Worm (Caenorhabditis elegans) whole organism, early embryonic: ENCODE data around the gene F14D2.8.

ENCODE experiments used
- B0310.2 ChIP-seq: sonication (generic microtip); optimal IDR thresholded peaks from 2 replicates; lab custom pipeline; 2016; ENCODE audit warnings: mild to moderate bottlenecking, missing genetic modification characterization, missing compliant biosample characterization
- F13C5.2 ChIP-seq: sonication (generic microtip); optimal IDR thresholded peaks from 2 replicates; lab custom pipeline; 2017; ENCODE audit warnings: mild to moderate bottlenecking, missing genetic modification characterization, inconsistent platforms, missing compliant biosample characterization
- ama-1 ChIP-seq: fragments of 150-350 bp; optimal IDR thresholded peaks from 2 replicates; lab custom pipeline; 2014
- hmg-4 ChIP-seq: fragments of 200-800 bp; sonication (Bioruptor generic); optimal IDR thresholded peaks from 2 replicates; lab custom pipeline; 2018; ENCODE audit warnings: mild to moderate bottlenecking, missing genetic modification characterization, missing compliant biosample characterization
- hnd-1 ChIP-seq: sonication (generic microtip); optimal IDR thresholded peaks from 2 replicates; lab custom pipeline; 2016; ENCODE audit warnings: missing genetic modification characterization, missing compliant biosample characterization

- no peak for TF ChIP-seq hmg-4 (GFP tag; lab: Kevin White, UChicago)
- TF ChIP-seq ama-1 (lab: Kevin White, UChicago) = no peak
- no peak for TF ChIP-seq B0310.2 (tag; lab: Kevin White, UChicago)
- no peak for TF ChIP-seq hnd-1 (tag; lab: Kevin White, UChicago)
- TF ChIP-seq F13C5.2 = no peak
Measured at ce11 chrII:3322257-3322656, 27.4 kb downstream of the F14D2.8 start, which contains the start of gene Y46D2A.1.
